Worm (Caenorhabditis elegans) whole organism, young adult: ENCODE measurements around the gene H04M03.12.

ENCODE experiments used
- B0336.3 ChIP-seq: fragments of 200-800 bp; sonication (Bioruptor generic); IDR thresholded peaks from 2 replicates; pipeline ENCODE4 v1.3.6; 2022; ENCODE audit warnings: missing genetic modification characterization, missing compliant biosample characterization
- C06A6.2 ChIP-seq: fragments of 200-800 bp; sonication (Bioruptor generic); conservative IDR thresholded peaks from 2 replicates; pipeline ENCODE4 v1.3.6; 2022; ENCODE audit warnings: missing genetic modification characterization, missing compliant biosample characterization
- D2030.7 ChIP-seq: fragments of 200-800 bp; sonication (Bioruptor generic); IDR thresholded peaks from 2 replicates; pipeline ENCODE4 v1.3.6; 2022; ENCODE audit warnings: missing genetic modification reagents, missing genetic modification characterization, missing compliant biosample characterization
- F10E7.11 ChIP-seq: sonication (generic microtip); optimal IDR thresholded peaks from 2 replicates; lab custom pipeline; 2017; ENCODE audit warnings: mild to moderate bottlenecking, missing genetic modification characterization, moderate library complexity, missing compliant biosample characterization
- F22D6.2 ChIP-seq: sonication (generic microtip); optimal IDR thresholded peaks from 2 replicates; lab custom pipeline; 2016; ENCODE audit warnings: mild to moderate bottlenecking, missing genetic modification characterization, missing compliant biosample characterization
- F33H1.4 ChIP-seq: fragments of 200-800 bp; sonication (Bioruptor generic); IDR thresholded peaks from 2 replicates; pipeline ENCODE4 v1.3.6; 2022; ENCODE audit warnings: missing genetic modification reagents, missing genetic modification characterization, missing compliant biosample characterization
- F49E8.2 ChIP-seq: sonication (generic microtip); optimal IDR thresholded peaks from 3 replicates; lab custom pipeline; 2017; ENCODE audit warnings: missing genetic modification characterization, mild to moderate bottlenecking, missing compliant biosample characterization, antibody characterized with exemption, moderate library complexity; ENCODE audit not compliant: insufficient read depth
- F52B5.7 ChIP-seq: sonication (generic microtip); optimal IDR thresholded peaks from 2 replicates; lab custom pipeline; 2016; ENCODE audit warnings: mild to moderate bottlenecking, missing genetic modification characterization, missing compliant biosample characterization
- F55B11.4 ChIP-seq: sonication (generic microtip); optimal IDR thresholded peaks from 2 replicates; lab custom pipeline; 2016; ENCODE audit warnings: missing compliant biosample characterization, missing genetic modification characterization, borderline replicate concordance; ENCODE audit not compliant: insufficient read depth
- cebp-1 ChIP-seq, 2 experiments: fragments of 200-800 bp in 1 of 2; sonication (Bioruptor generic) in 1 of 2; sonication (generic microtip) in 1 of 2; IDR thresholded peaks in 1 of 2; optimal IDR thresholded peaks in 1 of 2; 2 replicates each; pipeline versions ENCODE4 v1.3.6 to Lab custom; 2017 to 2022; ENCODE audit warnings: missing compliant biosample characterization in 2 of 2, missing genetic modification characterization in 2 of 2, mild to moderate bottlenecking in 1 of 2, missing genetic modification reagents in 1 of 2, moderate library complexity in 1 of 2
- ceh-40 ChIP-seq: fragments of 200-800 bp; sonication (Bioruptor generic); IDR thresholded peaks from 2 replicates; pipeline ENCODE4 v1.3.6; 2022; ENCODE audit warnings: missing genetic modification characterization, missing compliant biosample characterization
- ceh-58 ChIP-seq: fragments of 200-800 bp; sonication (Bioruptor generic); IDR thresholded peaks from 2 replicates; pipeline ENCODE4 v1.3.6; 2022; ENCODE audit warnings: missing genetic modification characterization, missing compliant biosample characterization
- ceh-79 ChIP-seq: sonication (generic microtip); optimal IDR thresholded peaks from 2 replicates; lab custom pipeline; 2017; ENCODE audit warnings: mild to moderate bottlenecking, missing genetic modification characterization, missing compliant biosample characterization
- die-1 ChIP-seq: sonication (generic microtip); optimal IDR thresholded peaks from 2 replicates; lab custom pipeline; 2016; ENCODE audit warnings: missing genotype, mild to moderate bottlenecking, missing genetic modification characterization, missing compliant biosample characterization
- efl-1 ChIP-seq: fragments of 150-350 bp; optimal IDR thresholded peaks from 2 replicates; lab custom pipeline; 2014; ENCODE audit warnings: missing biosample characterization, missing genetic modification reagents, missing genetic modification characterization
- egl-18 ChIP-seq: fragments of 200-800 bp; sonication (Bioruptor generic); IDR thresholded peaks from 2 replicates; pipeline ENCODE4 v1.3.6; 2022; ENCODE audit warnings: missing genetic modification reagents, missing genetic modification characterization, missing compliant biosample characterization
- egl-44 ChIP-seq: fragments of 200-800 bp; sonication (Bioruptor generic); IDR thresholded peaks from 2 replicates; pipeline ENCODE4 v1.3.6; 2022; ENCODE audit warnings: missing genetic modification reagents, missing genetic modification characterization, missing compliant biosample characterization
- egrh-3 ChIP-seq: fragments of 200-800 bp; sonication (Bioruptor generic); IDR thresholded peaks from 2 replicates; pipeline ENCODE4 v1.3.6; 2022; ENCODE audit warnings: missing genetic modification reagents, missing genetic modification characterization, missing compliant biosample characterization
- gei-17 ChIP-seq: fragments of 200-800 bp; sonication (Bioruptor generic); optimal IDR thresholded peaks from 2 replicates; lab custom pipeline; 2018; ENCODE audit warnings: mild to moderate bottlenecking, missing genetic modification characterization, missing compliant biosample characterization
- lin-35 ChIP-seq, 3 experiments: fragments of 150-350 bp in 2 of 3; sonication (generic microtip) in 1 of 3; optimal IDR thresholded peaks; 2 replicates each; lab custom pipeline; 2014 to 2018; ENCODE audit warnings: missing biosample characterization in 3 of 3, missing genetic modification characterization in 3 of 3, missing genetic modification reagents in 3 of 3
- lin-40 ChIP-seq: sonication (generic microtip); optimal IDR thresholded peaks from 2 replicates; lab custom pipeline; 2016; ENCODE audit warnings: missing genetic modification characterization, mild to moderate bottlenecking, missing compliant biosample characterization, missing genotype, missing genetic modification reagents
- madf-10 ChIP-seq: sonication (generic microtip); optimal IDR thresholded peaks from 2 replicates; lab custom pipeline; 2016; ENCODE audit warnings: mild to moderate bottlenecking, missing genetic modification characterization, missing compliant biosample characterization
- mel-28 ChIP-seq: sonication (generic microtip); optimal IDR thresholded peaks from 2 replicates; lab custom pipeline; 2016; ENCODE audit warnings: borderline replicate concordance, mild to moderate bottlenecking, missing genetic modification characterization, missing compliant biosample characterization
- nhr-179 ChIP-seq: sonication (generic microtip); optimal IDR thresholded peaks from 2 replicates; lab custom pipeline; 2016; ENCODE audit warnings: mild to moderate bottlenecking, missing genetic modification characterization, missing compliant biosample characterization
- nhr-90 ChIP-seq: sonication (generic microtip); optimal IDR thresholded peaks from 2 replicates; lab custom pipeline; 2016; ENCODE audit warnings: missing genotype, mild to moderate bottlenecking, missing genetic modification characterization, missing compliant biosample characterization
- rpc-1 ChIP-seq, 2 experiments: fragments of 150-350 bp in 1 of 2; sonication (generic microtip) in 1 of 2; optimal IDR thresholded peaks; 2 replicates each; lab custom pipeline; 2014 to 2018; ENCODE audit warnings: missing biosample characterization in 1 of 2, missing genetic modification characterization in 1 of 2, missing genetic modification reagents in 1 of 2, missing genotype in 1 of 2
- sea-2 ChIP-seq: fragments of 200-800 bp; sonication (Bioruptor generic); IDR thresholded peaks from 2 replicates; pipeline ENCODE4 v1.3.6; 2022; ENCODE audit warnings: missing genetic modification characterization, missing compliant biosample characterization
- sptf-2 ChIP-seq: fragments of 200-800 bp; sonication (Bioruptor generic); optimal IDR thresholded peaks from 2 replicates; lab custom pipeline; 2018; ENCODE audit warnings: mild to moderate bottlenecking, missing genetic modification characterization, missing compliant biosample characterization
- zfh-2 ChIP-seq: fragments of 200-800 bp; sonication (Bioruptor generic); conservative IDR thresholded peaks from 2 replicates; pipeline ENCODE4 v1.3.6; 2022; ENCODE audit warnings: missing genetic modification reagents, missing genetic modification characterization, missing compliant biosample characterization

The H04M03.12 gene

ce11 chrIV:5895190-5895589 is 8.0 kb downstream of the H04M03.12 start, which contains the start of gene nspb-6:
Gene nspb-6, plus strand, starts transcription at chrIV:5895490.
- TF ChIP-seq egl-44 (GFP tag; lab: Robert Waterston, UW) (no peak), F49E8.2 (tag; lab: Kevin White, UChicago) (no peak), lin-35 (GFP tag; optimal IDR thresholded peaks at IDR 0.05; lab: Kevin White, UChicago) (no peak), F55B11.4 (tag; lab: Kevin White, UChicago) (no peak), F10E7.11 (tag; lab: Kevin White, UChicago) (no peak), zfh-2 (GFP tag; lab: Robert Waterston, UW) (no peak), nhr-179 (tag; lab: Kevin White, UChicago) (no peak), egl-18 (GFP tag; lab: Robert Waterston, UW) (no peak), D2030.7 (GFP tag; lab: Robert Waterston, UW) (no peak), gei-17 (GFP tag; lab: Kevin White, UChicago) (no peak), ceh-79 (no peak)
- TF ChIP-seq, all 124 proteins: peak for 0

- TF ChIP-seq F22D6.2: no peak
- peak; percentile 8 for TF ChIP-seq efl-1 (GFP tag; lab: Kevin White, UChicago)
- TF ChIP-seq, all 124 proteins: peak for 1
Observed at ce11 chrIV:5891265-5891664, 11.9 kb downstream of the H04M03.12 start, which contains the start of gene H04M03.3. Gene H04M03.3, plus strand, starts transcription at chrIV:5891565.

ce11 chrIV:5886605-5887004 is 16.6 kb downstream of the H04M03.12 start:
- TF ChIP-seq lin-40 (tag; lab: Kevin White, UChicago) (no peak), D2030.7 (GFP tag; lab: Robert Waterston, UW) (no peak)

ce11 chrIV:5885180-5885887 is 17.8 kb downstream of the H04M03.12 start, which contains the start of gene glf-1:
Gene glf-1, plus strand, starts transcription at chrIV:5885835.
- TF ChIP-seq madf-10 (tag; lab: Kevin White, UChicago): no peak
- no peak for TF ChIP-seq die-1 (tag; lab: Kevin White, UChicago)
- TF ChIP-seq B0336.3 (GFP tag; lab: Robert Waterston, UW): no peak
- no peak for TF ChIP-seq rpc-1 (optimal IDR thresholded peaks at IDR 0.05; lab: Kevin White, UChicago)
- no peak for TF ChIP-seq rpc-1 (tag; optimal IDR thresholded peaks at IDR 0.05; lab: Kevin White, UChicago)

ce11 chrIV:5884500-5884899 is 18.7 kb downstream of the H04M03.12 start, which contains the start of gene H04M03.11:
Gene H04M03.11, minus strand, starts transcription at chrIV:5884600.
- no peak for TF ChIP-seq sptf-2 (GFP tag; lab: Kevin White, UChicago)
- no peak for TF ChIP-seq die-1 (tag; lab: Kevin White, UChicago)
- no peak for TF ChIP-seq nhr-90 (tag; lab: Kevin White, UChicago)
- no peak for TF ChIP-seq egrh-3
- TF ChIP-seq ceh-40 (GFP tag; lab: Robert Waterston, UW): no peak
- no peak for TF ChIP-seq mel-28 (tag; lab: Kevin White, UChicago)
- TF ChIP-seq F52B5.7 (tag; lab: Kevin White, UChicago): no peak
- no peak for TF ChIP-seq cebp-1 (GFP tag; IDR thresholded peaks at IDR 0.05; lab: Robert Waterston, UW)
- TF ChIP-seq cebp-1 (tag; optimal IDR thresholded peaks at IDR 0.05; lab: Kevin White, UChicago): no peak
- TF ChIP-seq sea-2 (GFP tag; lab: Robert Waterston, UW): no peak
- TF ChIP-seq ceh-58 (GFP tag; lab: Robert Waterston, UW): no peak
- TF ChIP-seq C06A6.2 (GFP tag; lab: Robert Waterston, UW): no peak
- TF ChIP-seq F33H1.4 (GFP tag; lab: Robert Waterston, UW): no peak
